Worm (Caenorhabditis elegans) whole organism, L4 larva: ENCODE results near the gene arl-5.

Source experiments
- D1046.2 ChIP-seq: fragments of 200-800 bp; sonication (Bioruptor generic); IDR thresholded peaks from 2 replicates; pipeline ENCODE4 v1.3.6; 2022; ENCODE audit warnings: missing genetic modification characterization, missing compliant biosample characterization
- F26F4.8 ChIP-seq: fragments of 200-800 bp; sonication (Bioruptor generic); conservative IDR thresholded peaks from 2 replicates; pipeline ENCODE4 v1.3.6; 2022; ENCODE audit warnings: missing genetic modification characterization, missing compliant biosample characterization
- F37D6.2 ChIP-seq: sonication (generic microtip); optimal IDR thresholded peaks from 2 replicates; lab custom pipeline; 2016; ENCODE audit warnings: mild to moderate bottlenecking, missing genetic modification characterization, missing compliant biosample characterization
- F49E8.2 ChIP-seq: sonication (generic microtip); optimal IDR thresholded peaks from 2 replicates; lab custom pipeline; 2016; ENCODE audit warnings: missing compliant biosample characterization, mild to moderate bottlenecking, missing genetic modification characterization, borderline replicate concordance
- T26A8.4 ChIP-seq: fragments of 200-800 bp; sonication (Bioruptor generic); IDR thresholded peaks from 2 replicates; pipeline ENCODE4 v1.3.6; 2022; ENCODE audit warnings: missing genetic modification characterization, missing compliant biosample characterization
- Y105C5A.15 ChIP-seq: fragments of 200-800 bp; sonication (Bioruptor generic); IDR thresholded peaks from 2 replicates; pipeline ENCODE4 v1.3.6; 2022; ENCODE audit warnings: missing genetic modification characterization, missing compliant biosample characterization
- Y5F2A.4 ChIP-seq: fragments of 200-800 bp; sonication (Bioruptor generic); optimal IDR thresholded peaks from 2 replicates; lab custom pipeline; 2018; ENCODE audit warnings: mild to moderate bottlenecking, missing genetic modification characterization, missing compliant biosample characterization
- ZK337.2 ChIP-seq: fragments of 200-800 bp; sonication (Bioruptor generic); IDR thresholded peaks from 2 replicates; pipeline ENCODE4 v1.3.6; 2022; ENCODE audit warnings: missing genetic modification reagents, missing genetic modification characterization, missing compliant biosample characterization
- ZK546.5 ChIP-seq, 2 experiments: sonication (generic microtip); optimal IDR thresholded peaks; 2 replicates each; lab custom pipeline; 2017; ENCODE audit warnings: missing biosample characterization in 2 of 2, missing genetic modification characterization in 2 of 2
- aly-2 ChIP-seq: sonication (generic microtip); optimal IDR thresholded peaks from 2 replicates; lab custom pipeline; 2018; ENCODE audit warnings: missing biosample characterization, missing genetic modification characterization
- attf-4 ChIP-seq: sonication (generic microtip); optimal IDR thresholded peaks from 3 replicates; lab custom pipeline; 2017; ENCODE audit warnings: missing biosample characterization, missing genetic modification characterization
- ceh-20 ChIP-seq: fragments of 200-800 bp; sonication (Bioruptor generic); IDR thresholded peaks from 2 replicates; pipeline ENCODE4 v1.3.6; 2022; ENCODE audit warnings: missing genetic modification reagents, missing genetic modification characterization, missing compliant biosample characterization
- ceh-32 ChIP-seq: sonication (generic microtip); optimal IDR thresholded peaks from 2 replicates; lab custom pipeline; 2016; ENCODE audit warnings: mild to moderate bottlenecking, missing genetic modification characterization, missing compliant biosample characterization; ENCODE audit not compliant: poor library complexity
- ceh-44 ChIP-seq: fragments of 200-800 bp; sonication (Bioruptor generic); IDR thresholded peaks from 2 replicates; pipeline ENCODE4 v1.3.6; 2022; ENCODE audit warnings: missing genetic modification reagents, missing genetic modification characterization, missing compliant biosample characterization
- ces-1 ChIP-seq: fragments of 150-350 bp; sonication (generic microtip); optimal IDR thresholded peaks from 4 replicates; lab custom pipeline; 2014; ENCODE audit warnings: missing biosample characterization, missing genetic modification reagents, missing genetic modification characterization
- daf-19 ChIP-seq: fragments of 200-800 bp; sonication (Bioruptor generic); conservative IDR thresholded peaks from 2 replicates; pipeline ENCODE4 v1.3.6; 2022; ENCODE audit warnings: missing genetic modification characterization, missing compliant biosample characterization
- dmd-6 ChIP-seq: fragments of 200-800 bp; sonication (Bioruptor generic); IDR thresholded peaks from 2 replicates; pipeline ENCODE4 v1.3.6; 2022; ENCODE audit warnings: missing genetic modification reagents, missing genetic modification characterization, missing compliant biosample characterization
- dmd-9 ChIP-seq: fragments of 200-800 bp; sonication (Bioruptor generic); IDR thresholded peaks from 2 replicates; pipeline ENCODE4 v1.3.6; 2022; ENCODE audit warnings: missing genetic modification reagents, missing genetic modification characterization, missing compliant biosample characterization
- duxl-1 ChIP-seq: sonication (generic microtip); optimal IDR thresholded peaks from 2 replicates; lab custom pipeline; 2016; ENCODE audit warnings: mild to moderate bottlenecking, missing genetic modification characterization, moderate library complexity, missing compliant biosample characterization; ENCODE audit not compliant: poor library complexity
- dve-1 ChIP-seq: sonication (generic microtip); optimal IDR thresholded peaks from 2 replicates; lab custom pipeline; 2017; ENCODE audit warnings: antibody characterized with exemption, mild to moderate bottlenecking, missing genetic modification characterization, missing compliant biosample characterization; ENCODE audit not compliant: insufficient read depth
- egl-27 ChIP-seq: sonication (generic microtip); optimal IDR thresholded peaks from 3 replicates; lab custom pipeline; 2017; ENCODE audit warnings: missing biosample characterization, missing genetic modification reagents, missing genetic modification characterization
- egl-43 ChIP-seq: fragments of 200-800 bp; sonication (Bioruptor generic); IDR thresholded peaks from 2 replicates; pipeline ENCODE4 v1.3.6; 2022; ENCODE audit warnings: missing genetic modification reagents, missing genetic modification characterization, missing compliant biosample characterization
- fkh-10 ChIP-seq: fragments of 150-350 bp; optimal IDR thresholded peaks from 2 replicates; lab custom pipeline; 2014; ENCODE audit warnings: missing biosample characterization, missing genetic modification reagents, missing genetic modification characterization
- fos-1 ChIP-seq: fragments of 150-350 bp; optimal IDR thresholded peaks from 2 replicates; lab custom pipeline; 2014; ENCODE audit warnings: missing biosample characterization, missing genetic modification characterization
- hif-1 ChIP-seq, 2 experiments: sonication (generic microtip); optimal IDR thresholded peaks; 2 replicates each; lab custom pipeline; 2016 to 2017; ENCODE audit warnings: missing compliant biosample characterization in 2 of 2, missing genetic modification characterization in 2 of 2, missing genetic modification reagents in 2 of 2, missing genotype in 2 of 2, mild to moderate bottlenecking in 1 of 2
- hlh-11 ChIP-seq: fragments of 200-800 bp; sonication (Bioruptor generic); optimal IDR thresholded peaks from 2 replicates; lab custom pipeline; 2018; ENCODE audit warnings: mild to moderate bottlenecking, missing genetic modification characterization, missing compliant biosample characterization
- hlh-30 ChIP-seq: sonication (generic microtip); optimal IDR thresholded peaks from 2 replicates; lab custom pipeline; 2017; ENCODE audit warnings: antibody characterized with exemption, mild to moderate bottlenecking, missing genetic modification characterization, missing compliant biosample characterization; ENCODE audit not compliant: insufficient read depth
- hmg-1.1 ChIP-seq: fragments of 200-800 bp; sonication (Bioruptor generic); IDR thresholded peaks from 2 replicates; pipeline ENCODE4 v1.3.6; 2022; ENCODE audit warnings: missing genetic modification reagents, missing genetic modification characterization, missing compliant biosample characterization
- lin-29 ChIP-seq: fragments of 200-800 bp; sonication (Bioruptor generic); IDR thresholded peaks from 2 replicates; pipeline ENCODE4 v1.3.6; 2022; ENCODE audit warnings: missing genetic modification reagents, missing genetic modification characterization, missing compliant biosample characterization
- lin-38 ChIP-seq: fragments of 200-800 bp; sonication (Bioruptor generic); IDR thresholded peaks from 2 replicates; pipeline ENCODE4 v1.3.6; 2022; ENCODE audit warnings: missing genetic modification reagents, missing genetic modification characterization, missing compliant biosample characterization
- mdt-29 ChIP-seq: fragments of 200-800 bp; sonication (Bioruptor generic); IDR thresholded peaks from 2 replicates; pipeline ENCODE4 v1.3.6; 2022; ENCODE audit warnings: missing genetic modification reagents, missing genetic modification characterization, missing compliant biosample characterization
- mep-1 ChIP-seq: fragments of 150-350 bp; sonication (generic microtip); optimal IDR thresholded peaks from 3 replicates; lab custom pipeline; 2014; ENCODE audit warnings: missing biosample characterization, missing genetic modification characterization
- mxl-2 ChIP-seq: fragments of 200-800 bp; sonication (Bioruptor generic); conservative IDR thresholded peaks from 2 replicates; pipeline ENCODE4 v1.3.6; 2022; ENCODE audit warnings: missing genetic modification reagents, missing genetic modification characterization, missing compliant biosample characterization
- mxl-3 ChIP-seq: fragments of 200-800 bp; sonication (Bioruptor generic); optimal IDR thresholded peaks from 2 replicates; lab custom pipeline; 2018; ENCODE audit warnings: mild to moderate bottlenecking, missing genetic modification characterization, missing compliant biosample characterization
- nhr-11 ChIP-seq: fragments of 150-350 bp; optimal IDR thresholded peaks from 2 replicates; lab custom pipeline; 2014; ENCODE audit warnings: missing biosample characterization, missing genetic modification characterization
- nhr-41 ChIP-seq: fragments of 200-800 bp; sonication (Bioruptor generic); IDR thresholded peaks from 2 replicates; pipeline ENCODE4 v1.3.6; 2022; ENCODE audit warnings: missing genetic modification reagents, missing genetic modification characterization, missing compliant biosample characterization
- nhr-42 ChIP-seq: fragments of 200-800 bp; sonication (Bioruptor generic); IDR thresholded peaks from 2 replicates; pipeline ENCODE4 v1.3.6; 2022; ENCODE audit warnings: missing genetic modification characterization, missing compliant biosample characterization
- nhr-76 ChIP-seq: fragments of 150-350 bp; optimal IDR thresholded peaks from 2 replicates; lab custom pipeline; 2014; ENCODE audit warnings: missing biosample characterization, missing genetic modification characterization
- nhr-77 ChIP-seq: fragments of 150-350 bp; optimal IDR thresholded peaks from 2 replicates; lab custom pipeline; 2014; ENCODE audit warnings: missing biosample characterization, missing genetic modification characterization
- rbr-2 ChIP-seq: sonication (generic microtip); optimal IDR thresholded peaks from 2 replicates; lab custom pipeline; 2016; ENCODE audit warnings: missing genotype, missing genetic modification characterization, missing compliant biosample characterization
- sdz-12 ChIP-seq: fragments of 200-800 bp; sonication (Bioruptor generic); optimal IDR thresholded peaks from 2 replicates; lab custom pipeline; 2018; ENCODE audit warnings: mild to moderate bottlenecking, missing genetic modification characterization, missing compliant biosample characterization
- set-16 ChIP-seq: fragments of 200-800 bp; sonication (Bioruptor generic); IDR thresholded peaks from 2 replicates; pipeline ENCODE4 v1.3.6; 2022; ENCODE audit warnings: missing genetic modification reagents, missing genetic modification characterization, missing compliant biosample characterization
- skn-1 ChIP-seq: fragments of 150-350 bp; optimal IDR thresholded peaks from 2 replicates; lab custom pipeline; 2014; ENCODE audit warnings: missing biosample characterization, missing genetic modification characterization
- spr-1 ChIP-seq: sonication (generic microtip); optimal IDR thresholded peaks from 2 replicates; lab custom pipeline; 2016; ENCODE audit warnings: mild to moderate bottlenecking, missing genetic modification characterization, missing compliant biosample characterization
- tra-1 ChIP-seq: fragments of 200-800 bp; sonication (Bioruptor generic); IDR thresholded peaks from 2 replicates; pipeline ENCODE4 v1.3.6; 2022; ENCODE audit warnings: missing genetic modification reagents, missing genetic modification characterization, missing compliant biosample characterization
- unc-130 ChIP-seq: sonication (generic microtip); optimal IDR thresholded peaks from 2 replicates; lab custom pipeline; 2016; ENCODE audit warnings: missing genetic modification reagents, missing genetic modification characterization, missing compliant biosample characterization
- vab-7 ChIP-seq: fragments of 200-800 bp; sonication (Bioruptor generic); IDR thresholded peaks from 2 replicates; pipeline ENCODE4 v1.3.6; 2022; ENCODE audit warnings: missing genetic modification reagents, missing genetic modification characterization, missing compliant biosample characterization
- zip-11 ChIP-seq: fragments of 200-800 bp; sonication (Bioruptor generic); IDR thresholded peaks from 2 replicates; pipeline ENCODE4 v1.3.6; 2022; ENCODE audit warnings: missing genetic modification characterization, missing compliant biosample characterization

The arl-5 gene

ce11 chrIII:9861470-9862342, 38.7 kb downstream of the arl-5 start:
- TF ChIP-seq ceh-32 (tag; lab: Kevin White, UChicago) (no peak), aly-2 (no peak), F37D6.2 (tag; lab: Kevin White, UChicago) (peak; percentile 44), nhr-11 (tag; lab: Kevin White, UChicago) (peak; percentile 5), dmd-6 (GFP tag; lab: Robert Waterston, UW) (peak; percentile 71), spr-1 (tag; lab: Kevin White, UChicago) (no peak), Y5F2A.4 (GFP tag; lab: Kevin White, UChicago) (peak; percentile 32), ceh-20 (GFP tag; lab: Robert Waterston, UW) (peak; percentile 81), egl-43 (GFP tag; lab: Robert Waterston, UW) (peak; percentile 94), mep-1 (tag; lab: Kevin White, UChicago) (peak; percentile 68), daf-19 (GFP tag; lab: Robert Waterston, UW) (0 out of 2 replicates have a peak, but pooled peaks have one; percentile 35), skn-1 (tag; lab: Kevin White, UChicago) (no peak), nhr-42 (peak; percentile 67; the same call in 1 of the 2 replicates), ZK337.2 (GFP tag; lab: Robert Waterston, UW) (peak; percentile 85), T26A8.4 (GFP tag; lab: Robert Waterston, UW) (peak; percentile 83), F49E8.2 (tag; lab: Kevin White, UChicago) (peak; percentile 46), set-16 (GFP tag; lab: Robert Waterston, UW) (no peak), duxl-1 (tag; lab: Kevin White, UChicago) (peak; percentile 45), lin-29 (no peak), lin-38 (GFP tag; lab: Robert Waterston, UW) (peak; percentile 82), nhr-41 (GFP tag; lab: Robert Waterston, UW) (peak; percentile 84), ZK546.5 (tag; optimal IDR thresholded peaks at IDR 0.05; lab: Kevin White, UChicago) (no peak), dmd-9 (GFP tag; lab: Robert Waterston, UW) (peak; percentile 86), hlh-30 (tag; lab: Kevin White, UChicago) (peak; percentile 71), tra-1 (GFP tag; lab: Robert Waterston, UW) (peak; percentile 84), unc-130 (peak; percentile 36), egl-27 (tag; lab: Kevin White, UChicago) (no peak), rbr-2 (tag; lab: Kevin White, UChicago) (peak; percentile 73), mxl-3 (GFP tag; lab: Kevin White, UChicago) (peak; percentile 52), vab-7 (GFP tag; lab: Robert Waterston, UW) (peak; percentile 88), D1046.2 (GFP tag; lab: Robert Waterston, UW) (no peak), fos-1 (tag; lab: Kevin White, UChicago) (no peak), hif-1 (tag; optimal IDR thresholded peaks at IDR 0.05; lab: Kevin White, UChicago) (peak in 1 of 2 experiments; percentile 57), nhr-76 (no peak), ces-1 (GFP tag; lab: Kevin White, UChicago) (no peak), nhr-77 (tag; lab: Kevin White, UChicago) (peak; percentile 4), attf-4 (no peak), Y105C5A.15 (peak; percentile 92), hlh-11 (tag; lab: Kevin White, UChicago) (peak; percentile 30), fkh-10 (GFP tag; lab: Kevin White, UChicago) (peak; percentile 8), zip-11 (GFP tag; lab: Robert Waterston, UW) (0 out of 2 replicates have a peak, but pooled peaks have one; percentile 5), dve-1 (peak; percentile 17), ceh-44 (GFP tag; lab: Robert Waterston, UW) (peak; percentile 82), mdt-29 (peak; percentile 76), mxl-2 (GFP tag; lab: Robert Waterston, UW) (peak; percentile 75; the same call in 1 of the 2 replicates), hmg-1.1 (GFP tag; lab: Robert Waterston, UW) (peak; percentile 85), sdz-12 (GFP tag; lab: Kevin White, UChicago) (peak; percentile 39), F26F4.8 (peak; percentile 64; the same call in 1 of the 2 replicates)
